Fruit fly (Drosophila melanogaster): ENCODE results near the gene CG7384.

Gene CG7384

DNA sequence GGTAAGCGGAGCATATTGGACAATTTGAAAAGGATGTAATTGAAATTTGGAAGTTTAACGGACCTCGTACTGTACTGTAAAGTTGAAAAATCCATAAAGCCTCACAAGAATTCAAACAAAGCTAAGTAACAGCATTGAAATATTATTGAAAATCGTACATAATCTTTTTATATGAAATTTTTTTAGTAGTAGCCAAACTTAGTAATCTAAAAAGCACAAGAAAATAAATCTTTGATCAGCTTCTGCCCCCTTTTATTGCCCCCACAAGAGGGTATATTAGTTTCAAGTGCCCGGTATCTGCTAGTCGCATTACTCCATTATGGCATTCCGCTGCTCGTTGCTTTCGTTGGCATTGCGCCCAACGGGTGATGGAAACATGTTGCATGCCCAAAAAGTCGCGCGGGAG, 43.4 kb downstream of the CG7384 start (continued):
- TF ChIP-seq D19A (tag; optimal IDR thresholded peaks at IDR 0.05) (peak; percentile 64), fd102C (GFP tag; optimal IDR thresholded peaks at IDR 0.05) (no peak), CG13424 (tag; optimal IDR thresholded peaks at IDR 0.05) (peak; percentile 48), repo (GFP tag; optimal IDR thresholded peaks at IDR 0.05) (no peak), Asciz (GFP tag; optimal IDR thresholded peaks at IDR 0.05) (peak; percentile 63), scrt (GFP tag; optimal IDR thresholded peaks at IDR 0.05) (no peak), Abd-B (GFP tag; optimal IDR thresholded peaks at IDR 0.05) (peak; percentile 47), CG9437 (GFP tag; optimal IDR thresholded peaks at IDR 0.05) (peak; percentile 72), tll (GFP tag; optimal IDR thresholded peaks at IDR 0.05) (peak in 1 of 2 experiments; percentile 23), Nf-YA (GFP tag; IDR thresholded peaks at IDR 0.05) (no peak), Poxn (GFP tag; IDR thresholded peaks at IDR 0.05) (no peak), Ravus (GFP tag; IDR thresholded peaks at IDR 0.05) (no peak), vvl (GFP tag; IDR thresholded peaks at IDR 0.05) (no peak; the same call in 1 of the 2 replicates), Chrac-16 (GFP tag; optimal IDR thresholded peaks at IDR 0.05) (peak; percentile 55), CG13775 (GFP tag; optimal IDR thresholded peaks at IDR 0.05) (peak; percentile 62), Usf (GFP tag; optimal IDR thresholded peaks at IDR 0.05) (peak; percentile 15), tgo (GFP tag; IDR thresholded peaks at IDR 0.05) (peak; percentile 70), p53 (GFP tag; optimal IDR thresholded peaks at IDR 0.05) (no peak), CG3407 (GFP tag; optimal IDR thresholded peaks at IDR 0.05) (peak; percentile 33), slp2 (GFP tag; optimal IDR thresholded peaks at IDR 0.05) (peak; percentile 37), CG1647 (GFP tag; optimal IDR thresholded peaks at IDR 0.05) (peak; percentile 14), zen2 (GFP tag; IDR thresholded peaks at IDR 0.05; ENCODE audit: partially characterized antibody) (no peak), Eip74EF (GFP tag; optimal IDR thresholded peaks at IDR 0.05) (peak in 1 of 2 experiments; percentile 65), stwl (tag; optimal IDR thresholded peaks at IDR 0.05) (no peak), jumu (GFP tag; optimal IDR thresholded peaks at IDR 0.05) (peak; percentile 53), Ets65A (GFP tag) (peak; percentile 97), sens (GFP tag) (peak; percentile 93), MESR4 (GFP tag; optimal IDR thresholded peaks at IDR 0.05) (no peak), abd-A (tag; optimal IDR thresholded peaks at IDR 0.05) (no peak), CG5953 (GFP tag; IDR thresholded peaks at IDR 0.05) (no peak), CG1792 (GFP tag; optimal IDR thresholded peaks at IDR 0.05) (peak; percentile 37), dm (GFP tag; optimal IDR thresholded peaks at IDR 0.05) (no peak), CG7357 (GFP tag; IDR thresholded peaks at IDR 0.05) (peak; percentile 61; the same call in 2 of the 3 replicates), CG6813 (GFP tag; optimal IDR thresholded peaks at IDR 0.05) (peak; percentile 61), MTF-1 (GFP tag; optimal IDR thresholded peaks at IDR 0.05; ENCODE audit: borderline replicate concordance) (no peak), tin (GFP tag; optimal IDR thresholded peaks at IDR 0.05) (peak; percentile 63), Sry-β (GFP tag; optimal IDR thresholded peaks at IDR 0.05) (no peak), GATAe (GFP tag; conservative IDR thresholded peaks at IDR 0.05) (no peak), CG30020 (tag; optimal IDR thresholded peaks at IDR 0.05) (no peak), bab2 (GFP tag; optimal IDR thresholded peaks at IDR 0.05) (peak; percentile 27), CG34224 (GFP tag; IDR thresholded peaks at IDR 0.05; ENCODE audit: partially characterized antibody) (no peak), slbo (GFP tag; IDR thresholded peaks at IDR 0.05) (no peak; the same call in 1 of the 2 replicates), insv (GFP tag; optimal IDR thresholded peaks at IDR 0.05) (no peak), CG2712 (tag; optimal IDR thresholded peaks at IDR 0.05) (peak; percentile 86), lbe (GFP tag; optimal IDR thresholded peaks at IDR 0.05) (no peak), peb (GFP tag; IDR thresholded peaks at IDR 0.05) (no peak), sqz (GFP tag; optimal IDR thresholded peaks at IDR 0.05) (peak; percentile 19), CG7963 (GFP tag; IDR thresholded peaks at IDR 0.05; ENCODE audit: partially characterized antibody) (no peak), CG11695 (GFP tag; IDR thresholded peaks at IDR 0.05) (peak; percentile 54; the same call in 2 of the 3 replicates), Spps (tag; optimal IDR thresholded peaks at IDR 0.05) (peak; percentile 57)
